Worm (Caenorhabditis elegans) whole organism, L1 larva: ENCODE results near the gene srh-45.
"Not testable (repeated sequence)": the region's sequence is repeated elsewhere in the genome, so short reads cannot be mapped to it uniquely, and the experiment has no call there.

Experiments used
- Y116A8C.19 ChIP-seq: sonication (generic microtip); optimal IDR thresholded peaks from 2 replicates; lab custom pipeline; 2016; ENCODE audit warnings: missing compliant biosample characterization, missing genetic modification characterization, borderline replicate concordance
- aly-2 ChIP-seq: fragments of 150-350 bp; optimal IDR thresholded peaks from 2 replicates; lab custom pipeline; 2014; ENCODE audit warnings: missing biosample characterization, missing genetic modification characterization
- ama-1 ChIP-seq: fragments of 150-350 bp; optimal IDR thresholded peaks from 2 replicates; lab custom pipeline; 2014
- blmp-1 ChIP-seq: fragments of 150-350 bp; optimal IDR thresholded peaks from 2 replicates; lab custom pipeline; 2014; ENCODE audit warnings: missing biosample characterization, missing genetic modification characterization
- ces-1 ChIP-seq: fragments of 150-350 bp; optimal IDR thresholded peaks from 2 replicates; lab custom pipeline; 2014; ENCODE audit warnings: missing biosample characterization, missing genetic modification reagents, missing genetic modification characterization
- egl-27 ChIP-seq, 2 experiments: fragments of 150-350 bp in 1 of 2; sonication (generic microtip); optimal IDR thresholded peaks; 3 replicates each; lab custom pipeline; 2017 to 2018; ENCODE audit warnings: missing biosample characterization in 2 of 2, missing genetic modification characterization in 2 of 2, missing genetic modification reagents in 2 of 2
- elt-2 ChIP-seq: sonication (generic microtip); optimal IDR thresholded peaks from 2 replicates; lab custom pipeline; 2016; ENCODE audit warnings: missing genetic modification characterization, mild to moderate bottlenecking, inconsistent platforms, missing compliant biosample characterization, missing genetic modification reagents
- mep-1 ChIP-seq: fragments of 150-350 bp; optimal IDR thresholded peaks from 2 replicates; lab custom pipeline; 2014; ENCODE audit warnings: missing biosample characterization, missing genetic modification characterization
- nhr-28 ChIP-seq: fragments of 150-350 bp; optimal IDR thresholded peaks from 2 replicates; lab custom pipeline; 2014; ENCODE audit warnings: missing biosample characterization, missing genetic modification characterization
- nhr-76 ChIP-seq: sonication (generic microtip); optimal IDR thresholded peaks from 2 replicates; lab custom pipeline; 2017; ENCODE audit warnings: missing biosample characterization, missing genetic modification characterization
- pag-3 ChIP-seq: sonication (generic microtip); optimal IDR thresholded peaks from 2 replicates; lab custom pipeline; 2017; ENCODE audit warnings: missing genetic modification characterization, mild to moderate bottlenecking, missing compliant biosample characterization, antibody characterized with exemption, borderline replicate concordance; ENCODE audit not compliant: insufficient read depth
- snpc-4 ChIP-seq: fragments of 150-350 bp; optimal IDR thresholded peaks from 2 replicates; lab custom pipeline; 2014; ENCODE audit warnings: missing biosample characterization, missing genetic modification characterization
- vab-15 ChIP-seq: sonication (generic microtip); optimal IDR thresholded peaks from 2 replicates; lab custom pipeline; 2017; ENCODE audit warnings: missing genotype, mild to moderate bottlenecking, missing genetic modification characterization, missing compliant biosample characterization

DNA sequence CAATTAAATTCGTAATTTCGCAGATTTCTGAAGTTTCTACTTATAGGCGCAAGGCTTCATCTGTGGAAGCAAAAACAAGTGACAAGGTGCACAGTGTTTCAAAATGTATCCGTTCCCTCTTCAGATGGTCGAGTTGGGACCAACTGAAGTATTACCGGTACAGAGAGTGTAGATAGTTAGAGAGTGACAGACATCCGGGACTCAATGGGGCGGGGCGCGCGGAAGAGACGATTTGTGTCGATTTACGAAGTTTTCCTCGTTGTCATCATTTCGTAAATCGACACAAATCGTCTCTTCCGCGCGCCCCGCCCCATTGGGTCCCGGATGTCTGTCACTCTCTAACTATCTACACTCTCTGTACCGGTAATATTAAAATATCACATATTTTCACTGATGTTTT lies 18.7 kb downstream of the srh-45 start, which contains the start of gene C03E10.3:
- not testable (repeated sequence) for TF ChIP-seq blmp-1 (tag; lab: Kevin White, UChicago); Y116A8C.19; ces-1 (GFP tag; lab: Kevin White, UChicago); snpc-4; aly-2; elt-2 (tag; lab: Kevin White, UChicago); egl-27 (tag; optimal IDR thresholded peaks at IDR 0.05; lab: Kevin White, UChicago); vab-15 (tag; lab: Kevin White, UChicago); mep-1 (tag; lab: Kevin White, UChicago); pag-3 (tag; lab: Kevin White, UChicago); nhr-76 (tag; lab: Kevin White, UChicago); nhr-28 (tag; lab: Kevin White, UChicago); ama-1 (lab: Kevin White, UChicago)
